Fruit fly (Drosophila melanogaster) Kc167 (cell line): Measurements from ENCODE around the gene EMC2A.

Experiments used
- Myc ChIP-seq: fragments of >200 bp; optimal IDR thresholded peaks from 2 replicates; lab custom pipeline; 2017; ENCODE audit warnings: missing external identifiers
- Sin3A ChIP-seq: fragments of >200 bp; optimal IDR thresholded peaks from 2 replicates; lab custom pipeline; 2018; ENCODE audit warnings: missing external identifiers
- h ChIP-seq: fragments of >200 bp; optimal IDR thresholded peaks from 3 replicates; lab custom pipeline; 2018; ENCODE audit warnings: missing external identifiers
- insv ChIP-seq: fragments of >200 bp; optimal IDR thresholded peaks from 3 replicates; lab custom pipeline; 2018; ENCODE audit warnings: missing external identifiers
- psq ChIP-seq: fragments of >200 bp; optimal IDR thresholded peaks from 2 replicates; lab custom pipeline; 2017; ENCODE audit warnings: missing external identifiers
- ttk ChIP-seq: sonication (Bioruptor generic); optimal IDR thresholded peaks from 2 replicates; lab custom pipeline; 2017; ENCODE audit warnings: missing external identifiers

dm6 chr3R:16957759-16958536 is 37.9 kb downstream of the EMC2A start:
- TF ChIP-seq ttk (lab: Kevin White, UChicago): no peak
- TF ChIP-seq psq: no peak
- TF ChIP-seq Myc (lab: Kevin White, UChicago): no peak
- TF ChIP-seq insv (lab: Kevin White, UChicago): no peak
- no peak for TF ChIP-seq Sin3A (lab: Kevin White, UChicago)
- no peak for TF ChIP-seq h (lab: Kevin White, UChicago)
